Worm (Caenorhabditis elegans) whole organism, L2 larva: ENCODE measurements around the gene eif-3.K.

ENCODE experiments used
- R02D3.7 ChIP-seq: fragments of 150-350 bp; optimal IDR thresholded peaks from 2 replicates; lab custom pipeline; 2014; ENCODE audit warnings: missing biosample characterization, missing genetic modification characterization
- Y55F3AM.14 ChIP-seq: fragments of 200-800 bp; sonication (Bioruptor generic); optimal IDR thresholded peaks from 2 replicates; lab custom pipeline; 2018; ENCODE audit warnings: mild to moderate bottlenecking, missing genetic modification characterization, missing compliant biosample characterization
- ama-1 ChIP-seq: fragments of 150-350 bp; optimal IDR thresholded peaks from 2 replicates; lab custom pipeline; 2018; ENCODE audit warnings: inconsistent platforms
- blmp-1 ChIP-seq: sonication (generic microtip); optimal IDR thresholded peaks from 2 replicates; lab custom pipeline; 2017; ENCODE audit warnings: missing genetic modification characterization, mild to moderate bottlenecking, missing compliant biosample characterization, antibody characterized with exemption, moderate library complexity; ENCODE audit not compliant: insufficient read depth
- ceh-82 ChIP-seq: fragments of 150-350 bp; optimal IDR thresholded peaks from 2 replicates; lab custom pipeline; 2014; ENCODE audit warnings: missing biosample characterization, missing genetic modification characterization
- elt-3 ChIP-seq: sonication (generic microtip); optimal IDR thresholded peaks from 2 replicates; lab custom pipeline; 2017; ENCODE audit warnings: missing biosample characterization, missing genetic modification characterization
- gmeb-1 ChIP-seq: fragments of 150-350 bp; optimal IDR thresholded peaks from 2 replicates; lab custom pipeline; 2014; ENCODE audit warnings: missing biosample characterization, missing genetic modification characterization
- lin-11 ChIP-seq: fragments of 150-350 bp; sonication (generic microtip); optimal IDR thresholded peaks from 2 replicates; lab custom pipeline; 2014; ENCODE audit warnings: missing biosample characterization, missing genetic modification characterization, inconsistent platforms, mixed read lengths
- nhr-11 ChIP-seq: fragments of 150-350 bp; optimal IDR thresholded peaks from 2 replicates; lab custom pipeline; 2014; ENCODE audit warnings: missing biosample characterization, missing genetic modification characterization
- nhr-23 ChIP-seq: fragments of 150-350 bp; optimal IDR thresholded peaks from 2 replicates; lab custom pipeline; 2014; ENCODE audit warnings: missing biosample characterization, missing genetic modification reagents, missing genetic modification characterization
- nhr-237 ChIP-seq: fragments of 150-350 bp; optimal IDR thresholded peaks from 2 replicates; lab custom pipeline; 2014; ENCODE audit warnings: missing biosample characterization, missing genetic modification characterization
- skn-1 ChIP-seq: sonication (generic microtip); optimal IDR thresholded peaks from 2 replicates; lab custom pipeline; 2017; ENCODE audit warnings: missing biosample characterization, missing genetic modification characterization

DNA sequence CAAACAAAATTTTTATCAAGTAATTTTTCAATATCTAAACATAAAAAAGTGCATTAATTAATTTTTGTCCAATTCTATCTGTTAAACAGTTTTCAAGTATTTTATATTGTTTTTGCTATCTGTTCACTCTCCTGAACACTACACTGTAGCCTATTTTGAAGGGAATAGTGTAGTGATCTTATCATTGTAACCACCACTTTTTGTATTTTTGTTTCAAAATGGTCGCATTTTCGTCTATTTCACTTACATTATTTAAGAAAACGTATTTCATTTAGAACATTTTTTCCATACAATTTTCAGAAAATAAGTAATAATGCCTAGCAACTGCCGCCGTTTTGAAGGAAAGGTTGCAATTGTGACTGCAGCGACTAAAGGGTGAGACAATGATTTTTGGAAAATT, 31.5 kb upstream of the eif-3.K start, which contains the start of gene dhrs-4:
- no peak for TF ChIP-seq ama-1
- no peak for TF ChIP-seq nhr-237 (tag; lab: Kevin White, UChicago)
- TF ChIP-seq R02D3.7 (tag; lab: Kevin White, UChicago), result no peak
- no peak for TF ChIP-seq blmp-1 (tag; lab: Kevin White, UChicago)
- no peak for TF ChIP-seq ceh-82 (tag; lab: Kevin White, UChicago)
- TF ChIP-seq Y55F3AM.14 (GFP tag; lab: Kevin White, UChicago), result no peak
- no peak for TF ChIP-seq nhr-23 (tag; lab: Kevin White, UChicago)
- no peak for TF ChIP-seq elt-3 (tag; lab: Kevin White, UChicago)
- no peak for TF ChIP-seq nhr-11 (tag; lab: Kevin White, UChicago)
- TF ChIP-seq gmeb-1 (tag; lab: Kevin White, UChicago), result no peak
- no peak for TF ChIP-seq skn-1
- TF ChIP-seq lin-11 (tag; lab: Kevin White, UChicago), result no peak
